Worm (Caenorhabditis elegans) whole organism, early embryonic: ENCODE measurements around the gene prp-3.
"Not testable (repeated sequence)": the region's sequence is repeated elsewhere in the genome, so short reads cannot be mapped to it uniquely, and the experiment has no call there.

Experiments
- B0310.2 ChIP-seq: sonication (generic microtip); optimal IDR thresholded peaks from 2 replicates; lab custom pipeline; 2016; ENCODE audit warnings: mild to moderate bottlenecking, missing genetic modification characterization, missing compliant biosample characterization
- F13C5.2 ChIP-seq: sonication (generic microtip); optimal IDR thresholded peaks from 2 replicates; lab custom pipeline; 2017; ENCODE audit warnings: mild to moderate bottlenecking, missing genetic modification characterization, inconsistent platforms, missing compliant biosample characterization
- aly-1 ChIP-seq: sonication (generic microtip); optimal IDR thresholded peaks from 2 replicates; lab custom pipeline; 2016; ENCODE audit warnings: missing genetic modification characterization, missing compliant biosample characterization
- ama-1 ChIP-seq: fragments of 150-350 bp; optimal IDR thresholded peaks from 2 replicates; lab custom pipeline; 2014
- ceh-13 ChIP-seq: fragments of 200-800 bp; sonication (Bioruptor generic); optimal IDR thresholded peaks from 2 replicates; lab custom pipeline; 2018; ENCODE audit warnings: mild to moderate bottlenecking, missing genetic modification characterization, missing compliant biosample characterization
- ceh-36 ChIP-seq: sonication (generic microtip); optimal IDR thresholded peaks from 2 replicates; lab custom pipeline; 2016; ENCODE audit warnings: missing genetic modification characterization, inconsistent platforms, missing compliant biosample characterization
- ets-7 ChIP-seq: sonication (generic microtip); optimal IDR thresholded peaks from 2 replicates; lab custom pipeline; 2016; ENCODE audit warnings: missing genotype, missing genetic modification characterization, missing compliant biosample characterization
- flt-1 ChIP-seq: fragments of 200-800 bp; sonication (Bioruptor generic); IDR thresholded peaks from 2 replicates; pipeline ENCODE4 v1.3.6; 2022; ENCODE audit warnings: missing genetic modification characterization, missing compliant biosample characterization
- hmbx-1 ChIP-seq: sonication (generic microtip); optimal IDR thresholded peaks from 2 replicates; lab custom pipeline; 2016; ENCODE audit warnings: mild to moderate bottlenecking, missing genetic modification characterization, missing compliant biosample characterization
- hmg-4 ChIP-seq: fragments of 200-800 bp; sonication (Bioruptor generic); optimal IDR thresholded peaks from 2 replicates; lab custom pipeline; 2018; ENCODE audit warnings: mild to moderate bottlenecking, missing genetic modification characterization, missing compliant biosample characterization
- hnd-1 ChIP-seq: sonication (generic microtip); optimal IDR thresholded peaks from 2 replicates; lab custom pipeline; 2016; ENCODE audit warnings: missing genetic modification characterization, missing compliant biosample characterization
- pes-1 ChIP-seq: fragments of 200-800 bp; sonication (Bioruptor generic); IDR thresholded peaks from 2 replicates; pipeline ENCODE4 v1.3.6; 2022; ENCODE audit warnings: missing genetic modification reagents, missing genetic modification characterization, missing compliant biosample characterization
- scrt-1 ChIP-seq: fragments of 200-800 bp; sonication (Bioruptor generic); IDR thresholded peaks from 2 replicates; pipeline ENCODE4 v1.3.6; 2022; ENCODE audit warnings: missing genetic modification characterization, missing compliant biosample characterization
- sea-1 ChIP-seq: fragments of 200-800 bp; sonication (Bioruptor generic); conservative IDR thresholded peaks from 2 replicates; pipeline ENCODE4 v1.3.6; 2022; ENCODE audit warnings: missing genetic modification characterization, missing compliant biosample characterization
- tbx-11 ChIP-seq: fragments of 200-800 bp; sonication (Bioruptor generic); IDR thresholded peaks from 2 replicates; pipeline ENCODE4 v1.3.6; 2022; ENCODE audit warnings: missing genetic modification characterization, missing compliant biosample characterization
- tbx-37 ChIP-seq: fragments of 200-800 bp; sonication (Bioruptor generic); conservative IDR thresholded peaks from 2 replicates; pipeline ENCODE4 v1.3.6; 2022; ENCODE audit warnings: missing genetic modification reagents, missing genetic modification characterization, missing compliant biosample characterization
- tra-4 ChIP-seq: sonication (generic microtip); optimal IDR thresholded peaks from 2 replicates; lab custom pipeline; 2017; ENCODE audit warnings: missing genetic modification characterization, missing compliant biosample characterization

The prp-3 gene

ce11 chrIII:10460427-10461163, 32.8 kb upstream of the prp-3 start, which contains the start of gene ecps-1:
ecps-1 (minus strand) TSS chrIII:10460551.
- no peak for TF ChIP-seq hmbx-1 (tag; lab: Kevin White, UChicago)
- no peak for TF ChIP-seq hnd-1 (tag; lab: Kevin White, UChicago)
- TF ChIP-seq tbx-37 (GFP tag; lab: Robert Waterston, UW) = peak; percentile 60; the same call in 1 of the 2 replicates
- TF ChIP-seq tbx-11 (GFP tag; lab: Robert Waterston, UW) = peak; percentile 23; the same call in 1 of the 2 replicates
- 0 out of 2 replicates have a peak, but pooled peaks have one; percentile 11 for TF ChIP-seq sea-1 (GFP tag; lab: Robert Waterston, UW)
- peak; percentile 35; the same call in 1 of the 2 replicates for TF ChIP-seq scrt-1 (GFP tag; lab: Robert Waterston, UW)
- TF ChIP-seq flt-1 = peak; percentile 28; the same call in 1 of the 2 replicates
- peak; percentile 75 for TF ChIP-seq pes-1 (GFP tag; lab: Robert Waterston, UW)

ce11 chrIII:10451012-10451411, 23.2 kb upstream of the prp-3 start, which contains the start of gene H04D03.4:
H04D03.4 (minus strand) TSS chrIII:10451112.
- TF ChIP-seq ceh-36 (no peak), ceh-13 (GFP tag; lab: Kevin White, UChicago) (no peak), scrt-1 (GFP tag; lab: Robert Waterston, UW) (no peak), hnd-1 (tag; lab: Kevin White, UChicago) (no peak), tbx-11 (GFP tag; lab: Robert Waterston, UW) (no peak), hmbx-1 (tag; lab: Kevin White, UChicago) (no peak), F13C5.2 (tag; lab: Kevin White, UChicago) (no peak), sea-1 (GFP tag; lab: Robert Waterston, UW) (no peak), ama-1 (no peak), B0310.2 (tag; lab: Kevin White, UChicago) (no peak), hmg-4 (no peak), tra-4 (tag; lab: Kevin White, UChicago) (no peak), tbx-37 (GFP tag; lab: Robert Waterston, UW) (no peak), ets-7 (no peak), pes-1 (GFP tag; lab: Robert Waterston, UW) (no peak), aly-1 (tag; lab: Kevin White, UChicago) (no peak)

ce11 chrIII:10446730-10447129, 18.9 kb upstream of the prp-3 start, which contains the start of gene H04D03.7:
H04D03.7 (minus strand) TSS chrIII:10446830.
- TF ChIP-seq aly-1 (tag; lab: Kevin White, UChicago) (no peak), hmbx-1 (tag; lab: Kevin White, UChicago) (no peak), tra-4 (tag; lab: Kevin White, UChicago) (no peak), scrt-1 (GFP tag; lab: Robert Waterston, UW) (no peak), hmg-4 (no peak), ama-1 (no peak), B0310.2 (tag; lab: Kevin White, UChicago) (no peak), hnd-1 (tag; lab: Kevin White, UChicago) (no peak), ceh-36 (no peak), tbx-37 (GFP tag; lab: Robert Waterston, UW) (no peak), ets-7 (no peak), sea-1 (GFP tag; lab: Robert Waterston, UW) (no peak), ceh-13 (GFP tag; lab: Kevin White, UChicago) (no peak)

- TF ChIP-seq B0310.2 (tag; lab: Kevin White, UChicago) (no peak), tbx-37 (GFP tag; lab: Robert Waterston, UW) (no peak), hnd-1 (tag; lab: Kevin White, UChicago) (no peak), sea-1 (GFP tag; lab: Robert Waterston, UW) (no peak), hmbx-1 (tag; lab: Kevin White, UChicago) (no peak), tra-4 (tag; lab: Kevin White, UChicago) (no peak), ama-1 (no peak), flt-1 (no peak)
Observed at ce11 chrIII:10442355-10443140, 14.8 kb upstream of the prp-3 start, which contains the start of the genes H04D03.2 and ecps-2. H04D03.2 (minus strand) TSS chrIII:10442405. ecps-2 (plus strand) TSS chrIII:10443090.

- TF ChIP-seq hnd-1 (tag; lab: Kevin White, UChicago); ceh-36; ets-7: not testable (repeated sequence)
Observed at ce11 chrIII:10438780-10439179, 11.0 kb upstream of the prp-3 start, which contains the start of gene H04D03.6. H04D03.6 (minus strand) TSS chrIII:10438880.

- TF ChIP-seq tbx-37 (GFP tag; lab: Robert Waterston, UW) (peak; percentile 59; the same call in 1 of the 2 replicates), scrt-1 (GFP tag; lab: Robert Waterston, UW) (peak; percentile 37; the same call in 1 of the 2 replicates), pes-1 (GFP tag; lab: Robert Waterston, UW) (peak; percentile 57; the same call in 1 of the 2 replicates)
Observed at ce11 chrIII:10435938-10436842, 8.4 kb upstream of the prp-3 start, which contains the start of the genes smrd-1 and enu-3.1. smrd-1 (minus strand) TSS chrIII:10435988. enu-3.1 (plus strand) TSS chrIII:10436276.
